Fruit fly (Drosophila melanogaster): Measurements from ENCODE around the gene CG32270.

CG32270 gene

DNA sequence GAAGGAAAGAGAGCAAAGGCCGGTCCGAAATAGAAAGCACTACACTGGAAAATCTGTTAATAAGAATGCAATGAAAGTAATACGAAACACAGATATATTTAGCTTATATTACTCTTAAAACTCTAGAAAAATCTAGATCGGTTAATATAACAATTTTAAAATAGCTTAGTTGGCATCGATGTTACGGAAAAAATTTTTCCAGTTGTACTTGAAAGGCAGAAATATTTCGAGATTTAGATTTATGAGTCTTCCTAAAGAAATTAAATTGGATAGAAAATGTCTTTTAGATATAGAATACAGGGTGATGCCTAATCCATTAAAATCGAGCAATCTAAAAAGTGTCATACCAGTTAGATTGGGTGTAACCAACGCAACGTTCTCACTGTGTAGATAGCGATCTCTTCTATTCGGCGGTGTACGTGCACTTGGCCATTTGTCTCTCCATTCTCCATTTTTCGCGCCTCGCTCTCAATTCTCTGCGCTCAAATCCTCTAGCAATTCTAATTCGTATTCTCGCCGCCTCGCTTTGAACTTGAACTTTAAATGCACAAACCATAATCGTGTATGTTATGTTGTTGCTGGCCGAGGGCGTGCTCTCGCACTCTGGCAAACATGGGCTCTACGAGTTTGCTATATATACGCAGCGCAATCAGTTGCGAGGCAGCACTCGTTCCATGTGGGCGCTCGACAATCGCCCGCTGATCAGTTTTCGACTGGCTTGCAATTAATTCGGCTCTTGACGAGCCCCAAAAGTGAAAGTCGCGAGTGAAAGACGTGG, 41.4 kb upstream of the CG32270 start (continued):
- TF ChIP-seq CG9876 (GFP tag; optimal IDR thresholded peaks at IDR 0.05) (peak; percentile 93), ara (GFP tag; IDR thresholded peaks at IDR 0.05) (peak; percentile 80), Max (GFP tag; optimal IDR thresholded peaks at IDR 0.05) (peak; percentile 94), corto (GFP tag; optimal IDR thresholded peaks at IDR 0.05) (peak; percentile 37), usp (GFP tag; optimal IDR thresholded peaks at IDR 0.05) (no peak), odd (GFP tag; optimal IDR thresholded peaks at IDR 0.05) (peak; percentile 96), NC2β (GFP tag; optimal IDR thresholded peaks at IDR 0.05) (peak; percentile 92), CG6854 (GFP tag; optimal IDR thresholded peaks at IDR 0.05) (peak; percentile 90), zen2 (GFP tag; IDR thresholded peaks at IDR 0.05; ENCODE audit: partially characterized antibody) (0 out of 3 replicates have a peak, but pooled peaks have one; percentile 6), CG4328 (GFP tag; optimal IDR thresholded peaks at IDR 0.05) (peak; percentile 92), CG4730 (GFP tag; IDR thresholded peaks at IDR 0.05) (peak; percentile 80), CG9797 (GFP tag; optimal IDR thresholded peaks at IDR 0.05) (peak; percentile 18), tgo (GFP tag; IDR thresholded peaks at IDR 0.05) (peak; percentile 86), sd (tag; optimal IDR thresholded peaks at IDR 0.05) (peak; percentile 83), Poxn (GFP tag; IDR thresholded peaks at IDR 0.05) (peak; percentile 58; the same call in 1 of the 2 replicates), Usf (GFP tag; optimal IDR thresholded peaks at IDR 0.05) (peak; percentile 96), vfl (GFP tag; optimal IDR thresholded peaks at IDR 0.05) (peak; percentile 85), CG18011 (GFP tag; optimal IDR thresholded peaks at IDR 0.05) (peak; percentile 85), CG10462 (GFP tag; optimal IDR thresholded peaks at IDR 0.05) (peak; percentile 94), Taf1 (GFP tag; IDR thresholded peaks at IDR 0.05) (peak; percentile 78; the same call in 1 of the 2 replicates), onecut (GFP tag; IDR thresholded peaks at IDR 0.05) (peak; percentile 62), Stat92E (GFP tag; optimal IDR thresholded peaks at IDR 0.05) (peak in 1 of 3 experiments; percentile 77), CkIIα-i1 (GFP tag; IDR thresholded peaks at IDR 0.05) (no peak), CG3407 (GFP tag; optimal IDR thresholded peaks at IDR 0.05) (peak; percentile 88), otp (GFP tag; IDR thresholded peaks at IDR 0.05) (peak; percentile 77), Ptx1 (GFP tag; IDR thresholded peaks at IDR 0.05) (peak; percentile 88), Lhr (GFP tag; optimal IDR thresholded peaks at IDR 0.05) (peak; percentile 84), CG5953 (GFP tag; IDR thresholded peaks at IDR 0.05) (peak; percentile 16; the same call in 1 of the 2 replicates), fd3F (GFP tag; optimal IDR thresholded peaks at IDR 0.05) (peak; percentile 94), CG7745 (tag; optimal IDR thresholded peaks at IDR 0.05) (no peak), CG14667 (GFP tag; IDR thresholded peaks at IDR 0.05) (peak; percentile 83), CG10274 (GFP tag; optimal IDR thresholded peaks at IDR 0.05) (peak; percentile 84), Hmr (GFP tag; optimal IDR thresholded peaks at IDR 0.05) (peak; percentile 94), Neu2 (GFP tag; optimal IDR thresholded peaks at IDR 0.05; ENCODE audit: borderline replicate concordance) (peak; percentile 64), org-1 (GFP tag; optimal IDR thresholded peaks at IDR 0.05) (peak; percentile 93), Atf3 (GFP tag; optimal IDR thresholded peaks at IDR 0.05) (peak; percentile 94), sim (GFP tag; IDR thresholded peaks at IDR 0.05) (peak; percentile 58; the same call in 1 of the 2 replicates), cg (GFP tag; optimal IDR thresholded peaks at IDR 0.05) (no peak), dysf (GFP tag; IDR thresholded peaks at IDR 0.05) (peak; percentile 93), Doc3 (GFP tag; IDR thresholded peaks at IDR 0.05; ENCODE audit: partially characterized antibody) (no peak), kah (GFP tag; optimal IDR thresholded peaks at IDR 0.05) (peak; percentile 73), Hsf (GFP tag; optimal IDR thresholded peaks at IDR 0.05) (peak; percentile 97), pum (GFP tag; optimal IDR thresholded peaks at IDR 0.05) (peak; percentile 95), HLH3B (GFP tag; IDR thresholded peaks at IDR 0.05) (peak; percentile 85), inv (GFP tag; IDR thresholded peaks at IDR 0.05; ENCODE audit: partially characterized antibody) (no peak), klu (GFP tag; IDR thresholded peaks at IDR 0.05) (peak; percentile 88), Rx (GFP tag; IDR thresholded peaks at IDR 0.05) (peak; percentile 36; the same call in 1 of the 2 replicates), CG4282 (GFP tag; optimal IDR thresholded peaks at IDR 0.05) (peak; percentile 31), dmrt99B (tag; optimal IDR thresholded peaks at IDR 0.05) (peak; percentile 96)
